Fruit fly (Drosophila melanogaster) whole organism, wandering third instar larva: ENCODE data around the gene CG1463.

ENCODE experiments used
- Abd-B ChIP-seq: fragments of >200 bp; optimal IDR thresholded peaks from 2 replicates; lab custom pipeline; 2017; ENCODE audit warnings: missing biosample characterization, missing genetic modification characterization
- CG32264 ChIP-seq: fragments of 200-800 bp; sonication (Bioruptor generic); optimal IDR thresholded peaks from 2 replicates; lab custom pipeline; 2016; ENCODE audit warnings: missing biosample characterization, missing genetic modification characterization
- CG9705 ChIP-seq: fragments of 200-800 bp; sonication (Bioruptor generic); optimal IDR thresholded peaks from 2 replicates; lab custom pipeline; 2018; ENCODE audit warnings: missing biosample characterization, mild to moderate bottlenecking, missing genetic modification characterization
- CrebA ChIP-seq: fragments of 200-800 bp; sonication (Bioruptor generic); optimal IDR thresholded peaks from 2 replicates; lab custom pipeline; 2016; ENCODE audit warnings: missing biosample characterization, mild to moderate bottlenecking, missing genetic modification characterization, borderline replicate concordance
- Dfd ChIP-seq: fragments of >200 bp; optimal IDR thresholded peaks from 2 replicates; lab custom pipeline; 2017; ENCODE audit warnings: missing biosample characterization, missing genetic modification characterization
- Dif ChIP-seq: fragments of 200-275, 200-300 bp; sonication (Bioruptor generic); optimal IDR thresholded peaks from 2 replicates; lab custom pipeline; 2018; ENCODE audit warnings: missing biosample characterization, missing genetic modification characterization; ENCODE audit not compliant: partially characterized antibody
- GATAd ChIP-seq: sonication (Bioruptor generic); optimal IDR thresholded peaks from 2 replicates; lab custom pipeline; 2016; ENCODE audit warnings: missing biosample characterization, missing genetic modification characterization
- HLH106 ChIP-seq: fragments of 200-800 bp; optimal IDR thresholded peaks from 3 replicates; lab custom pipeline; 2019; ENCODE audit warnings: missing biosample characterization, mild to moderate bottlenecking, missing genetic modification characterization, moderate library complexity
- Hnf4 ChIP-seq: fragments of 200-800 bp; sonication (Bioruptor generic); optimal IDR thresholded peaks from 2 replicates; lab custom pipeline; 2016; ENCODE audit warnings: missing biosample characterization, mild to moderate bottlenecking, missing genetic modification characterization
- Hr78 ChIP-seq: fragments of >200 bp; optimal IDR thresholded peaks from 2 replicates; lab custom pipeline; 2017; ENCODE audit warnings: missing biosample characterization, missing genetic modification characterization
- Hr83 ChIP-seq: fragments of 200-300 bp; sonication (Bioruptor generic); optimal IDR thresholded peaks from 2 replicates; lab custom pipeline; 2016; ENCODE audit warnings: missing biosample characterization, mild to moderate bottlenecking, missing genetic modification characterization, moderate library complexity; ENCODE audit not compliant: poor library complexity, severe bottlenecking
- Jra ChIP-seq: sonication (Bioruptor generic); optimal IDR thresholded peaks from 2 replicates; lab custom pipeline; 2016; ENCODE audit warnings: missing biosample characterization, missing genetic modification characterization
- Mio ChIP-seq: sonication (Bioruptor generic); optimal IDR thresholded peaks from 2 replicates; lab custom pipeline; 2016; ENCODE audit warnings: missing biosample characterization, missing genetic modification characterization
- Myc ChIP-seq: fragments of >200 bp; optimal IDR thresholded peaks from 2 replicates; lab custom pipeline; 2017
- N ChIP-seq: fragments of >200 bp; optimal IDR thresholded peaks from 2 replicates; lab custom pipeline; 2018; ENCODE audit warnings: missing biosample characterization, missing external identifiers, missing genetic modification characterization
- OdsH ChIP-seq: fragments of 200-800 bp; sonication (Bioruptor generic); optimal IDR thresholded peaks from 2 replicates; lab custom pipeline; 2016; ENCODE audit warnings: missing biosample characterization, mild to moderate bottlenecking, missing genetic modification characterization
- Rel ChIP-seq, 2 experiments: fragments of 200-800 bp; sonication (Bioruptor generic) in 1 of 2; optimal IDR thresholded peaks; 2 replicates in 1 of 2; 3 replicates in 1 of 2; lab custom pipeline; 2016 to 2019; ENCODE audit warnings: mild to moderate bottlenecking in 2 of 2, missing biosample characterization in 2 of 2, missing genetic modification characterization in 2 of 2, moderate library complexity in 1 of 2
- Sp1 ChIP-seq: fragments of 200-800 bp; sonication (Bioruptor generic); optimal IDR thresholded peaks from 3 replicates; lab custom pipeline; 2019; ENCODE audit warnings: missing biosample characterization, mild to moderate bottlenecking, missing genetic modification characterization, moderate library complexity
- Vsx2 ChIP-seq: fragments of 200-300, 225-300 bp; sonication (Bioruptor generic); optimal IDR thresholded peaks from 2 replicates; lab custom pipeline; 2018; ENCODE audit warnings: missing biosample characterization, missing genetic modification characterization; ENCODE audit not compliant: partially characterized antibody
- br ChIP-seq: fragments of 200-800 bp; sonication (Bioruptor generic); optimal IDR thresholded peaks from 2 replicates; lab custom pipeline; 2016; ENCODE audit warnings: missing biosample characterization, missing genetic modification characterization
- brk ChIP-seq: fragments of 200-800 bp; sonication (Bioruptor generic); optimal IDR thresholded peaks from 2 replicates; lab custom pipeline; 2016; ENCODE audit warnings: missing biosample characterization, mild to moderate bottlenecking, missing genetic modification characterization
- dl ChIP-seq, 2 experiments: fragments of 175-275, 200-275 bp in 1 of 2; fragments of 200-275 bp in 1 of 2; sonication (Bioruptor generic); optimal IDR thresholded peaks; lab custom pipeline; 2018; ENCODE audit warnings: mild to moderate bottlenecking in 2 of 2, missing biosample characterization in 2 of 2, missing genetic modification characterization in 2 of 2, moderate library complexity in 2 of 2; ENCODE audit not compliant: partially characterized antibody in 2 of 2, insufficient read depth in 1 of 2
- dmrt93B ChIP-seq: fragments of 200-800 bp; sonication (Bioruptor generic); optimal IDR thresholded peaks from 2 replicates; lab custom pipeline; 2018; ENCODE audit warnings: missing biosample characterization, mild to moderate bottlenecking, missing genetic modification characterization
- dsf ChIP-seq: sonication (Bioruptor generic); optimal IDR thresholded peaks from 2 replicates; lab custom pipeline; 2016; ENCODE audit warnings: missing biosample characterization, missing genetic modification characterization, borderline replicate concordance
- ey ChIP-seq: fragments of 200-800 bp; sonication (Bioruptor generic); optimal IDR thresholded peaks from 2 replicates; lab custom pipeline; 2016; ENCODE audit warnings: missing biosample characterization, missing genetic modification characterization
- foxo ChIP-seq, 2 experiments: fragments of 200-800 bp; sonication (Bioruptor generic); optimal IDR thresholded peaks; 2 replicates in 1 of 2; 3 replicates in 1 of 2; lab custom pipeline; 2016 to 2017; ENCODE audit warnings: missing biosample characterization in 2 of 2, missing genetic modification characterization in 2 of 2
- fru ChIP-seq: fragments of 200-800 bp; sonication (Bioruptor generic); optimal IDR thresholded peaks from 3 replicates; lab custom pipeline; 2016; ENCODE audit warnings: missing biosample characterization, mild to moderate bottlenecking, missing genetic modification characterization
- h ChIP-seq: fragments of 200-800 bp; sonication (Bioruptor generic); optimal IDR thresholded peaks from 3 replicates; lab custom pipeline; 2016; ENCODE audit warnings: missing biosample characterization, mild to moderate bottlenecking, missing genetic modification characterization
- jim ChIP-seq: fragments of 175-275, 200-325 bp; sonication (Bioruptor generic); optimal IDR thresholded peaks from 2 replicates; lab custom pipeline; 2016; ENCODE audit warnings: missing biosample characterization, mild to moderate bottlenecking, missing genetic modification characterization
- lola ChIP-seq: fragments of >200 bp; optimal IDR thresholded peaks from 2 replicates; lab custom pipeline; 2017; ENCODE audit warnings: missing biosample characterization, missing genetic modification characterization
- pan ChIP-seq: fragments of >200 bp; optimal IDR thresholded peaks from 2 replicates; lab custom pipeline; 2017
- psq ChIP-seq: fragments of 200-800 bp; sonication (Bioruptor generic); optimal IDR thresholded peaks from 3 replicates; lab custom pipeline; 2017; ENCODE audit warnings: missing biosample characterization, mild to moderate bottlenecking, missing genetic modification characterization, moderate library complexity
- rgr ChIP-seq: fragments of 200-800 bp; sonication (Bioruptor generic); optimal IDR thresholded peaks from 3 replicates; lab custom pipeline; 2016; ENCODE audit warnings: missing biosample characterization, mild to moderate bottlenecking, missing genetic modification characterization
- sage ChIP-seq: fragments of 200-800 bp; sonication (Bioruptor generic); optimal IDR thresholded peaks from 2 replicates; lab custom pipeline; 2016; ENCODE audit warnings: missing biosample characterization, mild to moderate bottlenecking, missing genetic modification characterization
- sv ChIP-seq: fragments of 200-800 bp; sonication (Bioruptor generic); optimal IDR thresholded peaks from 3 replicates; lab custom pipeline; 2016; ENCODE audit warnings: missing biosample characterization, missing genetic modification characterization
- tai ChIP-seq: sonication (Bioruptor generic); optimal IDR thresholded peaks from 2 replicates; lab custom pipeline; 2016; ENCODE audit warnings: missing biosample characterization, missing genetic modification characterization
- usp ChIP-seq: fragments of >200 bp; optimal IDR thresholded peaks from 2 replicates; lab custom pipeline; 2017; ENCODE audit warnings: missing biosample characterization, missing genetic modification characterization
- woc ChIP-seq: sonication (Bioruptor generic); optimal IDR thresholded peaks from 2 replicates; lab custom pipeline; 2016; ENCODE audit warnings: missing biosample characterization, mild to moderate bottlenecking, missing genetic modification characterization

Gene CG1463

DNA sequence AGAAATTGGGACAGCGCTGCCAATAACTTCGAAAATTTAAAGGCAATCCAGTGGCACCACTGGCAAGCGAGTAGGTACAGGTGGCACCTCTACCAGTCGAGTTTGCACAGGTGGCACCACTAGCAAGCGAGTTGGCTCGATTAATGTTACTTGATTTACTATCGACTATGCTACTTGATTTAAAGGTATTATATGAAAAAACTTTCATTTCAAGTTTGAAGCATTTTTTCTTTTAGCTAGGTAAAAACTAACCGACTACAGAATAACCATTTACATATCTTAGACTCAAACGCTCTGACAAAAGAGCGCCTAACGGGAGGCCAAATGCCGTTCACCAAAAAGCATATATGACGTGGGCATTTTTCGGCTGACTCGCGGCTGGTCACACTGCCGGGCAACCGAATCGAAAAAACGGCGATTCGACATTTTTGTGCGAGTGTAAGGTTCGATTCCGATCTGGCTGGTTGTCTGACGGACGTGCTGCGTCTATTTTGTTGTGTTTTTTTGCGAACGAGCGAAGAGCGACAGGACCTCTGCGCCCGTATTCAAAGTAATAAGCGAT, 47.6 kb upstream of the CG1463 start, which contains the start of gene Tis11:
TSS of gene Tis11 (plus strand) at position 417 of the 562 bp plus-strand sequence.
- TF ChIP-seq Hnf4 (no peak), rgr (peak; percentile 12), CG32264 (GFP tag; lab: Kevin White, UChicago) (no peak), sage (GFP tag; lab: Kevin White, UChicago) (no peak), lola (GFP tag; lab: Kevin White, UChicago) (no peak), pan (lab: Kevin White, UChicago) (no peak), N (GFP tag; lab: Kevin White, UChicago) (no peak), Myc (lab: Kevin White, UChicago) (peak; percentile 65), Sp1 (GFP tag; lab: Kevin White, UChicago) (peak; percentile 38), h (GFP tag; lab: Kevin White, UChicago) (peak; percentile 31), Jra (no peak), dmrt93B (GFP tag; lab: Kevin White, UChicago) (no peak), woc (no peak), fru (GFP tag; lab: Kevin White, UChicago) (peak; percentile 30), dsf (GFP tag; lab: Kevin White, UChicago) (no peak), Dfd (no peak), Dif (peak; percentile 51), Hr83 (GFP tag; lab: Kevin White, UChicago) (no peak), GATAd (no peak), jim (no peak), Rel (GFP tag; optimal IDR thresholded peaks at IDR 0.05; lab: Kevin White, UChicago) (no peak), Rel (tag; optimal IDR thresholded peaks at IDR 0.05; lab: Kevin White, UChicago) (no peak), CG9705 (GFP tag; lab: Kevin White, UChicago) (no peak), HLH106 (tag; lab: Kevin White, UChicago) (no peak), usp (GFP tag; lab: Kevin White, UChicago) (no peak), ey (GFP tag; lab: Kevin White, UChicago) (no peak), psq (no peak), sv (no peak)

DNA sequence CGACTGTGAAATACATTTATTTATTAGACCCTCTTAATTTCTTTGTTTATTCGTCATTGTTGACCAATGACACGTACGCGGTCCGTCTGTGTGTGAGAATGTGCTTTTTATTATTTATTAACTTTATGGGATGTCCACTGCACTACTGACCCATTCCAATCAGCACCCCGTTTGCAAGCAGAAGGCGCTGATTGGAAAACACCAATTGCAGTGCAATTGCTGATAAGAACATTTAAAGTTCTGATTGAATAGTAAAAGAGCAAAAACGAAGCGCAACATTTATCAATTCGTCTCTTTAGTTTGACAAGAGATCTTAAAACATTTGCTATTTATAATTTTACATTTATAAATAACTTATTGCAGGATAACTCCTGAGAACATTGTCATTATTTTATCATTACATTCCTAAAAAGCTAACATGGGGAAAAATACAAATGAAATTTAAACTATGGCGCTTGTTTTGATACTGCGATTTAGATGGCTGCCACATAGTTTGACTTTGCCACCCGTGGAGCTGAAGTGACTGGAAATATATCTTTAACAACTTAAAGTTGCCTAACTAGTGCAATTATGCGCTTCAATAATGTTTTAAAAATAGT, 47.0 kb upstream of the CG1463 start:
- TF ChIP-seq Dfd (no peak), Sp1 (GFP tag; lab: Kevin White, UChicago) (no peak), HLH106 (tag; lab: Kevin White, UChicago) (no peak), OdsH (GFP tag; lab: Kevin White, UChicago) (no peak), dmrt93B (GFP tag; lab: Kevin White, UChicago) (no peak), Jra (no peak), brk (GFP tag; lab: Kevin White, UChicago) (peak; percentile 12), dl (GFP tag; optimal IDR thresholded peaks at IDR 0.05; lab: Kevin White, UChicago; ENCODE audit: insufficient read depth in 1 of 2, partially characterized antibody in 2 of 2) (no peak), Rel (GFP tag; optimal IDR thresholded peaks at IDR 0.05; lab: Kevin White, UChicago) (no peak), Rel (tag; optimal IDR thresholded peaks at IDR 0.05; lab: Kevin White, UChicago) (peak; percentile 4), Hr78 (GFP tag; lab: Kevin White, UChicago) (no peak), Dif (no peak), CrebA (GFP tag; lab: Kevin White, UChicago) (peak; percentile 18), jim (no peak)
- TF ChIP-seq, all 38 proteins: peak for 3

- peak; percentile 49 for TF ChIP-seq rgr
- peak in 1 of 2 experiments; percentile 11 for TF ChIP-seq dl (GFP tag; optimal IDR thresholded peaks at IDR 0.05; lab: Kevin White, UChicago; ENCODE audit: insufficient read depth in 1 of 2, partially characterized antibody in 2 of 2)
- no peak for TF ChIP-seq lola (GFP tag; lab: Kevin White, UChicago)
- TF ChIP-seq Sp1 (GFP tag; lab: Kevin White, UChicago), result peak; percentile 6
- no peak for TF ChIP-seq dmrt93B (GFP tag; lab: Kevin White, UChicago)
- no peak for TF ChIP-seq fru (GFP tag; lab: Kevin White, UChicago)
- TF ChIP-seq Dif, result no peak
- TF ChIP-seq dsf (GFP tag; lab: Kevin White, UChicago), result no peak
- TF ChIP-seq Abd-B (GFP tag; lab: Kevin White, UChicago), result no peak
- no peak for TF ChIP-seq tai (GFP tag; lab: Kevin White, UChicago)
- peak; percentile 20 for TF ChIP-seq Hr78 (GFP tag; lab: Kevin White, UChicago)
- no peak for TF ChIP-seq jim
- no peak for TF ChIP-seq usp (GFP tag; lab: Kevin White, UChicago)
- peak in 1 of 2 experiments; percentile 22 for TF ChIP-seq foxo (GFP tag; optimal IDR thresholded peaks at IDR 0.05; lab: Kevin White, UChicago)
- TF ChIP-seq woc, result peak; percentile 31
- no peak for TF ChIP-seq Vsx2
- TF ChIP-seq CrebA (GFP tag; lab: Kevin White, UChicago), result no peak
- TF ChIP-seq Hr83 (GFP tag; lab: Kevin White, UChicago), result peak; percentile 52
- peak; percentile 2 for TF ChIP-seq OdsH (GFP tag; lab: Kevin White, UChicago)
- no peak for TF ChIP-seq sage (GFP tag; lab: Kevin White, UChicago)
- TF ChIP-seq brk (GFP tag; lab: Kevin White, UChicago), result no peak
- no peak for TF ChIP-seq Mio
- no peak for TF ChIP-seq sv
- TF ChIP-seq Hnf4, result peak; percentile 31
- peak; percentile 91 for TF ChIP-seq N (GFP tag; lab: Kevin White, UChicago)
- TF ChIP-seq h (GFP tag; lab: Kevin White, UChicago), result peak; percentile 11
- no peak for TF ChIP-seq ey (GFP tag; lab: Kevin White, UChicago)
- peak; percentile 2 for TF ChIP-seq Rel (GFP tag; optimal IDR thresholded peaks at IDR 0.05; lab: Kevin White, UChicago)
- TF ChIP-seq Rel (tag; optimal IDR thresholded peaks at IDR 0.05; lab: Kevin White, UChicago), result peak; percentile 56
- no peak for TF ChIP-seq GATAd
- TF ChIP-seq br, result peak; percentile 15
- no peak for TF ChIP-seq HLH106 (tag; lab: Kevin White, UChicago)
- peak; percentile 66 for TF ChIP-seq psq
- TF ChIP-seq CG9705 (GFP tag; lab: Kevin White, UChicago), result no peak
- TF ChIP-seq Jra, result peak; percentile 88
- TF ChIP-seq pan (lab: Kevin White, UChicago), result no peak
Observed at dm6 chrX:12654288-12654729, 42.8 kb upstream of the CG1463 start.
